Worm (Caenorhabditis elegans) whole organism, L1 larva: ENCODE measurements around the gene F58H1.5.

Experiments used
- C04F5.9 ChIP-seq: sonication (generic microtip); optimal IDR thresholded peaks from 2 replicates; lab custom pipeline; 2016; ENCODE audit warnings: missing genetic modification characterization, missing compliant biosample characterization
- C16A3.4 ChIP-seq: fragments of 150-350 bp; optimal IDR thresholded peaks from 2 replicates; lab custom pipeline; 2014; ENCODE audit warnings: missing biosample characterization, missing genetic modification characterization
- F16B12.6 ChIP-seq: fragments of 150-350 bp; optimal IDR thresholded peaks from 2 replicates; lab custom pipeline; 2014; ENCODE audit warnings: missing biosample characterization, missing genetic modification characterization
- alr-1 ChIP-seq: fragments of 200-800 bp; sonication (Bioruptor generic); optimal IDR thresholded peaks from 2 replicates; lab custom pipeline; 2018; ENCODE audit warnings: borderline replicate concordance, mild to moderate bottlenecking, missing genetic modification characterization, missing compliant biosample characterization
- aly-2 ChIP-seq: fragments of 150-350 bp; optimal IDR thresholded peaks from 2 replicates; lab custom pipeline; 2014; ENCODE audit warnings: missing biosample characterization, missing genetic modification characterization
- ama-1 ChIP-seq: fragments of 150-350 bp; optimal IDR thresholded peaks from 2 replicates; lab custom pipeline; 2014
- ceh-63 ChIP-seq: fragments of 200-800 bp; sonication (Bioruptor generic); optimal IDR thresholded peaks from 2 replicates; lab custom pipeline; 2018; ENCODE audit warnings: mild to moderate bottlenecking, missing genetic modification characterization, missing compliant biosample characterization
- ceh-8 ChIP-seq: fragments of 200-800 bp; sonication (Bioruptor generic); optimal IDR thresholded peaks from 2 replicates; lab custom pipeline; 2018; ENCODE audit warnings: mild to moderate bottlenecking, missing genetic modification characterization, moderate library complexity, missing compliant biosample characterization
- ceh-82 ChIP-seq, 3 experiments: fragments of 150-350 bp in 1 of 3; sonication (generic microtip) in 2 of 3; optimal IDR thresholded peaks; 2 replicates each; lab custom pipeline; 2014 to 2017; ENCODE audit warnings: missing biosample characterization in 3 of 3, missing genetic modification characterization in 3 of 3
- ceh-88 ChIP-seq: fragments of 200-800 bp; sonication (Bioruptor generic); IDR thresholded peaks from 2 replicates; pipeline ENCODE4 v1.3.6; 2022; ENCODE audit warnings: missing genetic modification characterization, missing compliant biosample characterization
- ceh-90 ChIP-seq: sonication (generic microtip); optimal IDR thresholded peaks from 2 replicates; lab custom pipeline; 2016; ENCODE audit warnings: missing genetic modification characterization, missing compliant biosample characterization
- ces-1 ChIP-seq: fragments of 150-350 bp; optimal IDR thresholded peaks from 2 replicates; lab custom pipeline; 2014; ENCODE audit warnings: missing biosample characterization, missing genetic modification reagents, missing genetic modification characterization
- dpl-1 ChIP-seq, 3 experiments: fragments of 150-350 bp in 2 of 3; sonication (generic microtip) in 1 of 3; optimal IDR thresholded peaks; 2 replicates each; lab custom pipeline; 2014 to 2017; ENCODE audit warnings: missing biosample characterization in 3 of 3, missing genetic modification characterization in 3 of 3, missing genetic modification reagents in 3 of 3
- dsc-1 ChIP-seq: sonication (generic microtip); optimal IDR thresholded peaks from 2 replicates; lab custom pipeline; 2016; ENCODE audit warnings: mild to moderate bottlenecking, missing genetic modification characterization, missing compliant biosample characterization
- elt-3 ChIP-seq, 6 experiments: fragments of 150-350 bp in 1 of 6; sonication (generic microtip); optimal IDR thresholded peaks; 2 replicates each; lab custom pipeline; 2017 to 2018; ENCODE audit warnings: missing biosample characterization in 6 of 6, missing genetic modification characterization in 6 of 6, inconsistent platforms in 1 of 6
- ets-5 ChIP-seq: fragments of 200-800 bp; sonication (Bioruptor generic); IDR thresholded peaks from 2 replicates; pipeline ENCODE4 v1.3.6; 2022; ENCODE audit warnings: missing genetic modification characterization, missing compliant biosample characterization
- fkh-4 ChIP-seq: sonication (generic microtip); optimal IDR thresholded peaks from 2 replicates; lab custom pipeline; 2016; ENCODE audit warnings: missing compliant biosample characterization, missing genetic modification characterization, borderline replicate concordance
- fkh-8 ChIP-seq: sonication (generic microtip); optimal IDR thresholded peaks from 2 replicates; lab custom pipeline; 2016; ENCODE audit warnings: mild to moderate bottlenecking, missing genetic modification characterization, missing compliant biosample characterization
- hlh-4 ChIP-seq: sonication (generic microtip); optimal IDR thresholded peaks from 2 replicates; lab custom pipeline; 2016; ENCODE audit warnings: mild to moderate bottlenecking, missing genetic modification characterization, missing compliant biosample characterization
- jun-1 ChIP-seq: fragments of 150-350 bp; optimal IDR thresholded peaks from 2 replicates; lab custom pipeline; 2014; ENCODE audit warnings: missing biosample characterization, missing genetic modification reagents, missing genetic modification characterization
- lin-13 ChIP-seq: fragments of 150-350 bp; optimal IDR thresholded peaks from 2 replicates; lab custom pipeline; 2014; ENCODE audit warnings: missing biosample characterization, missing genetic modification reagents, missing genetic modification characterization
- lin-35 ChIP-seq, 2 experiments: fragments of 150-350 bp; optimal IDR thresholded peaks; 2 replicates each; lab custom pipeline; 2014; ENCODE audit warnings: missing biosample characterization in 2 of 2, missing genetic modification characterization in 2 of 2, missing genetic modification reagents in 2 of 2
- lin-39 ChIP-seq: fragments of 150-350 bp; optimal IDR thresholded peaks from 2 replicates; lab custom pipeline; 2014; ENCODE audit warnings: missing biosample characterization, missing genetic modification reagents, missing genetic modification characterization
- lir-3 ChIP-seq: sonication (generic microtip); optimal IDR thresholded peaks from 2 replicates; lab custom pipeline; 2016; ENCODE audit warnings: mild to moderate bottlenecking, missing genetic modification characterization, moderate library complexity, missing compliant biosample characterization; ENCODE audit not compliant: poor library complexity
- mef-2 ChIP-seq: fragments of 150-350 bp; optimal IDR thresholded peaks from 2 replicates; lab custom pipeline; 2014; ENCODE audit warnings: missing biosample characterization, missing genetic modification characterization
- mep-1 ChIP-seq: fragments of 150-350 bp; optimal IDR thresholded peaks from 2 replicates; lab custom pipeline; 2014; ENCODE audit warnings: missing biosample characterization, missing genetic modification characterization
- nhr-12 ChIP-seq: sonication (generic microtip); optimal IDR thresholded peaks from 2 replicates; lab custom pipeline; 2017; ENCODE audit warnings: missing biosample characterization, missing genetic modification characterization
- nhr-19 ChIP-seq: fragments of 200-800 bp; sonication (Bioruptor generic); conservative IDR thresholded peaks from 2 replicates; pipeline ENCODE4 v1.3.6; 2022; ENCODE audit warnings: missing genetic modification characterization, missing compliant biosample characterization
- nhr-20 ChIP-seq: sonication (generic microtip); optimal IDR thresholded peaks from 2 replicates; lab custom pipeline; 2016; ENCODE audit warnings: mild to moderate bottlenecking, missing genetic modification characterization, missing compliant biosample characterization
- nhr-237 ChIP-seq: fragments of 150-350 bp; optimal IDR thresholded peaks from 2 replicates; lab custom pipeline; 2014; ENCODE audit warnings: missing biosample characterization, missing genetic modification characterization
- nhr-28 ChIP-seq: fragments of 150-350 bp; optimal IDR thresholded peaks from 2 replicates; lab custom pipeline; 2014; ENCODE audit warnings: missing biosample characterization, missing genetic modification characterization
- nhr-47 ChIP-seq: sonication (generic microtip); optimal IDR thresholded peaks from 2 replicates; lab custom pipeline; 2016; ENCODE audit warnings: mild to moderate bottlenecking, missing genetic modification characterization, moderate library complexity, missing compliant biosample characterization
- nhr-76 ChIP-seq: sonication (generic microtip); optimal IDR thresholded peaks from 2 replicates; lab custom pipeline; 2017; ENCODE audit warnings: missing biosample characterization, missing genetic modification characterization
- nhr-90 ChIP-seq: sonication (generic microtip); optimal IDR thresholded peaks from 2 replicates; lab custom pipeline; 2016; ENCODE audit warnings: mild to moderate bottlenecking, missing genetic modification characterization, missing compliant biosample characterization; ENCODE audit not compliant: poor library complexity
- pag-3 ChIP-seq: sonication (generic microtip); optimal IDR thresholded peaks from 2 replicates; lab custom pipeline; 2017; ENCODE audit warnings: missing genetic modification characterization, mild to moderate bottlenecking, missing compliant biosample characterization, antibody characterized with exemption, borderline replicate concordance; ENCODE audit not compliant: insufficient read depth
- pax-3 ChIP-seq: fragments of 200-800 bp; sonication (Bioruptor generic); optimal IDR thresholded peaks from 2 replicates; lab custom pipeline; 2018; ENCODE audit warnings: mild to moderate bottlenecking, missing genetic modification characterization, moderate library complexity, missing compliant biosample characterization
- skn-1 ChIP-seq: fragments of 150-350 bp; optimal IDR thresholded peaks from 2 replicates; lab custom pipeline; 2014; ENCODE audit warnings: missing biosample characterization, missing genetic modification characterization
- snpc-4 ChIP-seq: fragments of 150-350 bp; optimal IDR thresholded peaks from 2 replicates; lab custom pipeline; 2014; ENCODE audit warnings: missing biosample characterization, missing genetic modification characterization
- snu-23 ChIP-seq: sonication (generic microtip); optimal IDR thresholded peaks from 2 replicates; lab custom pipeline; 2016; ENCODE audit warnings: missing genetic modification characterization, missing compliant biosample characterization
- sox-4 ChIP-seq: sonication (generic microtip); optimal IDR thresholded peaks from 2 replicates; lab custom pipeline; 2016; ENCODE audit warnings: missing genetic modification characterization, missing compliant biosample characterization
- sptf-1 ChIP-seq: fragments of 150-350 bp; optimal IDR thresholded peaks from 2 replicates; lab custom pipeline; 2014; ENCODE audit warnings: missing biosample characterization, missing genetic modification characterization
- sup-37 ChIP-seq: fragments of 200-800 bp; sonication (Bioruptor generic); optimal IDR thresholded peaks from 2 replicates; lab custom pipeline; 2018; ENCODE audit warnings: mild to moderate bottlenecking, missing genetic modification characterization, missing compliant biosample characterization
- swsn-7 ChIP-seq: sonication (generic microtip); optimal IDR thresholded peaks from 2 replicates; lab custom pipeline; 2016; ENCODE audit warnings: missing genetic modification characterization, missing compliant biosample characterization
- tbx-2 ChIP-seq: sonication (generic microtip); optimal IDR thresholded peaks from 2 replicates; lab custom pipeline; 2016; ENCODE audit warnings: missing genetic modification characterization, missing compliant biosample characterization
- unc-130 ChIP-seq: fragments of 150-350 bp; optimal IDR thresholded peaks from 2 replicates; lab custom pipeline; 2017; ENCODE audit warnings: missing biosample characterization, missing genetic modification characterization, inconsistent platforms
- unc-62 ChIP-seq: fragments of 150-350 bp; optimal IDR thresholded peaks from 2 replicates; lab custom pipeline; 2014; ENCODE audit warnings: missing biosample characterization, missing genetic modification reagents, missing genetic modification characterization
- unc-98 ChIP-seq: fragments of 200-800 bp; sonication (Bioruptor generic); IDR thresholded peaks from 2 replicates; pipeline ENCODE4 v1.3.6; 2022; ENCODE audit warnings: missing genetic modification characterization, missing compliant biosample characterization
- xbp-1 ChIP-seq: sonication (generic microtip); optimal IDR thresholded peaks from 2 replicates; lab custom pipeline; 2016; ENCODE audit warnings: missing genetic modification characterization, missing compliant biosample characterization
- zip-4 ChIP-seq: fragments of 200-800 bp; sonication (Bioruptor generic); optimal IDR thresholded peaks from 2 replicates; lab custom pipeline; 2018; ENCODE audit warnings: mild to moderate bottlenecking, missing genetic modification characterization, moderate library complexity, missing compliant biosample characterization
- ztf-4 ChIP-seq: fragments of 150-350 bp; optimal IDR thresholded peaks from 2 replicates; lab custom pipeline; 2014; ENCODE audit warnings: missing biosample characterization, missing genetic modification characterization

F58H1.5 gene

ce11 chrV:11979673-11980561 is 21.7 kb downstream of the F58H1.5 start, which contains the start of gene snr-4 (continued):
- TF ChIP-seq lin-13 (GFP tag; lab: Kevin White, UChicago), result peak; percentile 94
- peak; percentile 36 for TF ChIP-seq pag-3
- TF ChIP-seq alr-1 (tag; lab: Kevin White, UChicago), result no peak
- TF ChIP-seq lin-39 (tag; lab: Kevin White, UChicago), result peak; percentile 86
- peak; percentile 91 for TF ChIP-seq aly-2 (tag; lab: Kevin White, UChicago)
- peak; percentile 66 for TF ChIP-seq F16B12.6 (tag; lab: Kevin White, UChicago)
- peak; percentile 96 to 97 (median 96) for TF ChIP-seq ceh-82 (tag; optimal IDR thresholded peaks at IDR 0.05; lab: Kevin White, UChicago)
- peak; percentile 97 for TF ChIP-seq dsc-1 (tag; lab: Kevin White, UChicago)
- peak; percentile 96 for TF ChIP-seq nhr-20 (tag; lab: Kevin White, UChicago)
- TF ChIP-seq nhr-237 (tag; lab: Kevin White, UChicago), result peak; percentile 76
- TF ChIP-seq elt-3 (tag; optimal IDR thresholded peaks at IDR 0.05; lab: Kevin White, UChicago), result peak in 5 of 6 experiments; percentile 30 to 96 (median 93)
- TF ChIP-seq C04F5.9 (tag; lab: Kevin White, UChicago), result peak; percentile 77
- peak; percentile 84 for TF ChIP-seq C16A3.4 (tag; lab: Kevin White, UChicago)
- TF ChIP-seq pax-3 (tag; lab: Kevin White, UChicago), result peak; percentile 98
- TF ChIP-seq jun-1, result peak; percentile 93
- peak; percentile 79 to 83 (median 83) for TF ChIP-seq dpl-1 (GFP tag; optimal IDR thresholded peaks at IDR 0.05; lab: Kevin White, UChicago)
- peak; percentile 98 for TF ChIP-seq nhr-19 (GFP tag; lab: Robert Waterston, UW)
- TF ChIP-seq unc-98 (GFP tag; lab: Robert Waterston, UW), result peak; percentile 68; the same call in 1 of the 2 replicates
- peak; percentile 82 for TF ChIP-seq ztf-4 (tag; lab: Kevin White, UChicago)
- peak; percentile 20 for TF ChIP-seq nhr-12 (tag; lab: Kevin White, UChicago)
- TF ChIP-seq tbx-2, result peak; percentile 96
- TF ChIP-seq unc-62 (GFP tag; lab: Kevin White, UChicago), result peak; percentile 60
- peak; percentile 97 for TF ChIP-seq snu-23
- peak; percentile 84 for TF ChIP-seq mep-1 (tag; lab: Kevin White, UChicago)
- TF ChIP-seq xbp-1, result peak; percentile 93
- TF ChIP-seq nhr-90 (tag; lab: Kevin White, UChicago), result peak; percentile 98
- peak; percentile 91 for TF ChIP-seq ceh-88 (GFP tag; lab: Robert Waterston, UW)
- TF ChIP-seq fkh-8 (tag; lab: Kevin White, UChicago), result peak; percentile 95
- peak; percentile 69 for TF ChIP-seq fkh-4 (tag; lab: Kevin White, UChicago)
- peak; percentile 94 for TF ChIP-seq ama-1
- TF ChIP-seq unc-130 (tag; lab: Kevin White, UChicago), result peak; percentile 66
- TF ChIP-seq swsn-7 (tag; lab: Kevin White, UChicago), result peak; percentile 97
- peak; percentile 99 for TF ChIP-seq snpc-4
- peak; percentile 80 for TF ChIP-seq ceh-8 (GFP tag; lab: Kevin White, UChicago)
- no peak for TF ChIP-seq ces-1 (GFP tag; lab: Kevin White, UChicago)
- no peak for TF ChIP-seq nhr-28 (tag; lab: Kevin White, UChicago)
- TF ChIP-seq sptf-1 (tag; lab: Kevin White, UChicago), result no peak
- TF ChIP-seq skn-1 (tag; lab: Kevin White, UChicago), result peak; percentile 80
- peak; percentile 89 for TF ChIP-seq sup-37
- TF ChIP-seq ets-5 (GFP tag; lab: Robert Waterston, UW), result no peak
- peak; percentile 31 for TF ChIP-seq ceh-90 (tag; lab: Kevin White, UChicago)
- peak; percentile 74 for TF ChIP-seq lir-3 (tag; lab: Kevin White, UChicago)
- TF ChIP-seq nhr-47, result peak; percentile 98
- peak; percentile 89 for TF ChIP-seq ceh-63 (GFP tag; lab: Kevin White, UChicago)
- TF ChIP-seq sox-4 (tag; lab: Kevin White, UChicago), result peak; percentile 81
- peak; percentile 37 for TF ChIP-seq nhr-76 (tag; lab: Kevin White, UChicago)
- TF ChIP-seq zip-4 (GFP tag; lab: Kevin White, UChicago), result peak; percentile 88
- no peak for TF ChIP-seq hlh-4 (tag; lab: Kevin White, UChicago)
- peak; percentile 85 to 90 for TF ChIP-seq lin-35 (GFP tag; optimal IDR thresholded peaks at IDR 0.05; lab: Kevin White, UChicago)
- peak; percentile 36 for TF ChIP-seq mef-2 (tag; lab: Kevin White, UChicago)
